Fruit fly (Drosophila melanogaster) whole organism, prepupa: ENCODE measurements around the gene CG33177.

ENCODE experiments used
- CG10631 ChIP-seq: fragments of 200-800 bp; sonication (Bioruptor generic); optimal IDR thresholded peaks from 2 replicates; lab custom pipeline; 2016; ENCODE audit warnings: missing biosample characterization, missing genetic modification characterization
- CG10669 ChIP-seq: fragments of 200-800 bp; sonication (Bioruptor generic); optimal IDR thresholded peaks from 3 replicates; lab custom pipeline; 2018; ENCODE audit warnings: missing biosample characterization, mild to moderate bottlenecking, missing genetic modification characterization, moderate library complexity
- CG11902 ChIP-seq: fragments of 200-800 bp; sonication (Bioruptor generic); optimal IDR thresholded peaks from 3 replicates; lab custom pipeline; 2016; ENCODE audit warnings: missing biosample characterization, missing genetic modification characterization
- CG15336 ChIP-seq: fragments of 200-800 bp; sonication (Bioruptor generic); IDR thresholded peaks from 2 replicates; pipeline ENCODE4 v1.3.6; 2022; ENCODE audit warnings: missing biosample characterization, missing genetic modification characterization
- CG1621 ChIP-seq: fragments of 200-800 bp; sonication (Bioruptor generic); optimal IDR thresholded peaks from 3 replicates; lab custom pipeline; 2018; ENCODE audit warnings: missing biosample characterization, mild to moderate bottlenecking, missing genetic modification characterization
- CG16779 ChIP-seq: fragments of 200-800 bp; sonication (Bioruptor generic); optimal IDR thresholded peaks from 3 replicates; lab custom pipeline; 2017; ENCODE audit warnings: missing biosample characterization, mild to moderate bottlenecking, missing genetic modification characterization
- CG3032 ChIP-seq: fragments of 200-800 bp; optimal IDR thresholded peaks from 2 replicates; lab custom pipeline; 2019; ENCODE audit warnings: missing biosample characterization, mild to moderate bottlenecking, missing genetic modification characterization, moderate library complexity
- CG32006 ChIP-seq: fragments of 200-800 bp; sonication (Bioruptor generic); optimal IDR thresholded peaks from 3 replicates; lab custom pipeline; 2017; ENCODE audit warnings: missing biosample characterization, mild to moderate bottlenecking, missing genetic modification characterization
- CG3919 ChIP-seq: fragments of 200-800 bp; sonication (Bioruptor generic); optimal IDR thresholded peaks from 3 replicates; lab custom pipeline; 2016; ENCODE audit warnings: missing biosample characterization, missing genetic modification characterization
- CG4318 ChIP-seq: fragments of 200-800 bp; sonication (Bioruptor generic); optimal IDR thresholded peaks from 3 replicates; lab custom pipeline; 2017; ENCODE audit warnings: missing biosample characterization, mild to moderate bottlenecking, missing genetic modification characterization
- CG6808 ChIP-seq: fragments of 200-800 bp; sonication (Bioruptor generic); optimal IDR thresholded peaks from 3 replicates; lab custom pipeline; 2017; ENCODE audit warnings: missing biosample characterization, missing genetic modification characterization, mild to moderate bottlenecking, moderate library complexity, missing genetic modification reagents
- CG6854 ChIP-seq: fragments of 200-800 bp; sonication (Bioruptor generic); optimal IDR thresholded peaks from 2 replicates; lab custom pipeline; 2017; ENCODE audit warnings: missing biosample characterization, mild to moderate bottlenecking, missing genetic modification characterization
- CG8119 ChIP-seq: fragments of 200-800 bp; sonication (Bioruptor generic); IDR thresholded peaks from 3 replicates; pipeline ENCODE4 v1.3.6; 2022; ENCODE audit warnings: missing biosample characterization, missing genetic modification characterization
- CG8319 ChIP-seq: fragments of 200-800 bp; sonication (Bioruptor generic); optimal IDR thresholded peaks from 3 replicates; lab custom pipeline; 2016; ENCODE audit warnings: missing biosample characterization, missing genetic modification characterization
- CG8632 ChIP-seq: fragments of 200-800 bp; sonication (Bioruptor generic); optimal IDR thresholded peaks from 3 replicates; lab custom pipeline; 2016; ENCODE audit warnings: missing biosample characterization, missing genetic modification characterization
- CG9139 ChIP-seq: fragments of 200-800 bp; sonication (Bioruptor generic); optimal IDR thresholded peaks from 3 replicates; lab custom pipeline; 2017; ENCODE audit warnings: missing biosample characterization, mild to moderate bottlenecking, missing genetic modification characterization
- Eip75B ChIP-seq: fragments of 200-800 bp; sonication (Bioruptor generic); optimal IDR thresholded peaks from 3 replicates; lab custom pipeline; 2016; ENCODE audit warnings: missing biosample characterization, missing genetic modification characterization
- Eip78C ChIP-seq: fragments of 200-800 bp; sonication (Bioruptor generic); peaks from one replicate; lab custom pipeline; 2016; ENCODE audit warnings: missing biosample characterization, missing genetic modification characterization
- Eip93F ChIP-seq: fragments of 200-800 bp; sonication (Bioruptor generic); optimal IDR thresholded peaks from 2 replicates; lab custom pipeline; 2016; ENCODE audit warnings: missing biosample characterization, mild to moderate bottlenecking, missing genetic modification characterization
- Ets96B ChIP-seq: fragments of 200-800 bp; optimal IDR thresholded peaks from 2 replicates; lab custom pipeline; 2019; ENCODE audit warnings: missing biosample characterization, mild to moderate bottlenecking, missing genetic modification characterization, moderate library complexity
- Hr38 ChIP-seq: sonication (Bioruptor generic); optimal IDR thresholded peaks from 2 replicates; lab custom pipeline; 2016; ENCODE audit warnings: missing biosample characterization, missing genetic modification characterization
- Hr4 ChIP-seq: fragments of 200-800 bp; sonication (Bioruptor generic); optimal IDR thresholded peaks from 3 replicates; lab custom pipeline; 2016; ENCODE audit warnings: missing biosample characterization, missing genetic modification characterization
- Met ChIP-seq: fragments of 200-800 bp; sonication (Bioruptor generic); optimal IDR thresholded peaks from 3 replicates; lab custom pipeline; 2016; ENCODE audit warnings: missing biosample characterization, missing genetic modification characterization
- OdsH ChIP-seq: fragments of 200-800 bp; sonication (Bioruptor generic); optimal IDR thresholded peaks from 3 replicates; lab custom pipeline; 2016; ENCODE audit warnings: missing biosample characterization, missing genetic modification characterization
- Smox ChIP-seq: fragments of 200-800 bp; sonication (Bioruptor generic); optimal IDR thresholded peaks from 3 replicates; lab custom pipeline; 2016; ENCODE audit warnings: missing biosample characterization, missing genetic modification characterization
- Sox102F ChIP-seq: fragments of 200-800 bp; sonication (Bioruptor generic); optimal IDR thresholded peaks from 2 replicates; lab custom pipeline; 2016; ENCODE audit warnings: missing biosample characterization, mild to moderate bottlenecking, missing genetic modification characterization
- dac ChIP-seq: fragments of 200-800 bp; sonication (Bioruptor generic); optimal IDR thresholded peaks from 2 replicates; lab custom pipeline; 2017; ENCODE audit warnings: missing biosample characterization, mild to moderate bottlenecking, missing genetic modification characterization
- eg ChIP-seq: fragments of 200-800 bp; sonication (Bioruptor generic); IDR thresholded peaks from 3 replicates; pipeline ENCODE4 v1.3.6; 2022; ENCODE audit warnings: missing biosample characterization, missing genetic modification characterization
- esn ChIP-seq: fragments of 200-800 bp; sonication (Bioruptor generic); optimal IDR thresholded peaks from 2 replicates; lab custom pipeline; 2016; ENCODE audit warnings: missing biosample characterization, mild to moderate bottlenecking, missing genetic modification characterization, moderate library complexity
- fd59A ChIP-seq: fragments of 200-800 bp; sonication (Bioruptor generic); optimal IDR thresholded peaks from 2 replicates; lab custom pipeline; 2017; ENCODE audit warnings: missing biosample characterization, mild to moderate bottlenecking, missing genetic modification characterization, missing genetic modification reagents
- fkh ChIP-seq: fragments of 200-800 bp; sonication (Bioruptor generic); optimal IDR thresholded peaks from 3 replicates; lab custom pipeline; 2017; ENCODE audit warnings: missing biosample characterization, mild to moderate bottlenecking, missing genetic modification characterization, moderate library complexity
- pdm3 ChIP-seq: fragments of 200-800 bp; sonication (Bioruptor generic); optimal IDR thresholded peaks from 3 replicates; lab custom pipeline; 2016; ENCODE audit warnings: missing biosample characterization, missing genetic modification characterization
- salr ChIP-seq, 2 experiments: fragments of 200-800 bp; sonication (Bioruptor generic); optimal IDR thresholded peaks; 3 replicates each; lab custom pipeline; 2016 to 2018; ENCODE audit warnings: missing biosample characterization in 2 of 2, missing genetic modification characterization in 2 of 2, mild to moderate bottlenecking in 1 of 2
- spab ChIP-seq: fragments of 200-800 bp; sonication (Bioruptor generic); optimal IDR thresholded peaks from 2 replicates; lab custom pipeline; 2017; ENCODE audit warnings: missing biosample characterization, mild to moderate bottlenecking, missing genetic modification characterization, missing genetic modification reagents
- svp ChIP-seq: fragments of 200-800 bp; sonication (Bioruptor generic); peaks from one replicate; lab custom pipeline; 2016; ENCODE audit warnings: missing biosample characterization, missing genetic modification characterization
- topi ChIP-seq: fragments of 200-800 bp; sonication (Bioruptor generic); optimal IDR thresholded peaks from 3 replicates; lab custom pipeline; 2016; ENCODE audit warnings: missing biosample characterization, missing genetic modification characterization
- vri ChIP-seq: fragments of 200-800 bp; sonication (Bioruptor generic); optimal IDR thresholded peaks from 3 replicates; lab custom pipeline; 2016; ENCODE audit warnings: missing biosample characterization, mild to moderate bottlenecking, missing genetic modification characterization

Gene CG33177

DNA sequence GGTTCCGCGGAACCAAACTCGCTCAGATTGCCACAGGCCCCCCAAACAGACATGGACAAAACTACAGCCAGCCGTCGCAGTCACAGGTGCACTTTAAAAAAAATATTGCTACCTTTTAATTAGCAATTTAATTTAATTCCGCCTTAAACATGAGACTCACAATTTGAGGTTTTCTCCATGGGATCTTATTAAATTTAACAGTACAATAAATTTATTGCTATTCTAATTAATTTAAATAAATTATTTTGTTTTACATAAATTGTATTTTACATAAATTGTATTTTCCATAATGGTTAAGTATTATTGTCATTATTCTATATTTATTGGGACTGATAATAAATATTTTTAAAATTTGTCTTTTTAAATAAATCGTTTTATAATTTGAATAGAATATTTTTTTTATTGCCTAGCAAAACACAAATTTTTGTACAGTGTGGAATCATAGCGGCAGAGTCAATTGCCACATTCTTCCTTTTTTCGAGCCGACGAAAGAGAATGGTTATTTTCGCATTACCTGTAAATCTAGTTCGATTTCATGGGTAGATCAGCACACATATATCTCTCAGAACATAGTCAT, 42.3 kb downstream of the CG33177 start (continued):
- TF ChIP-seq CG9139 (no peak), Hr38 (GFP tag; lab: Kevin White, UChicago) (no peak), OdsH (GFP tag; lab: Kevin White, UChicago) (peak; percentile 23), Eip78C (peak; percentile 29), pdm3 (GFP tag; lab: Kevin White, UChicago) (no peak), CG32006 (GFP tag; lab: Kevin White, UChicago) (peak; percentile 83), CG11902 (GFP tag; lab: Kevin White, UChicago) (no peak), eg (peak; percentile 64), CG4318 (peak; percentile 58), Eip75B (GFP tag; lab: Kevin White, UChicago) (no peak), Sox102F (GFP tag; lab: Kevin White, UChicago) (no peak), spab (GFP tag; lab: Kevin White, UChicago) (no peak), Met (no peak), Eip93F (GFP tag; lab: Kevin White, UChicago) (no peak), CG15336 (peak; percentile 57), topi (no peak), CG8319 (GFP tag; lab: Kevin White, UChicago) (no peak), CG6854 (no peak), dac (GFP tag; lab: Kevin White, UChicago) (no peak), fkh (GFP tag; lab: Kevin White, UChicago) (no peak)
- TF ChIP-seq, all 60 proteins: peak for 22

DNA sequence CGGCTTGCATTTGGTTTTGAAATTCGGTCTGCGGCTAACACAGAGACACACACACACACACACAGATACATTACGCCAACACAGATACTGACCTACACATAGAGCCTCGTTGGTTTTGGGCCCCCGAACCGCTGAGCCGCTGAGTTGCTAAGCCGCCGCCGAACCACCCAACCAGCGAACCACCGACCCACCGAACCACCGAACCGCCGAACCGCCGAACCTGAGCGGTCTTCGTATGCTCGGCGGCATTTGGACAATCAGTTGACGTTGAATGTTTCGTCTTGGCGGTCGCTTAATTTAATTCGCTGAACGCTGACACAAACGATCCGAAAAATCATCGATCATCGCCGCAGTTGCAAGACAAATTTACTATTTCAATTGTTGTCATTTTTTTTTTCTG, 44.3 kb downstream of the CG33177 start, which contains the start of gene drd:
Gene drd (plus strand): TSS at position 258 of the 400 bp plus-strand sequence.
- TF ChIP-seq vri (GFP tag; lab: Kevin White, UChicago) (no peak), CG8119 (no peak), CG8319 (GFP tag; lab: Kevin White, UChicago) (no peak), CG16779 (tag; lab: Kevin White, UChicago) (no peak), CG8632 (GFP tag; lab: Kevin White, UChicago) (no peak), CG6854 (no peak), CG10669 (GFP tag; lab: Kevin White, UChicago) (no peak), CG32006 (GFP tag; lab: Kevin White, UChicago) (no peak), esn (GFP tag; lab: Kevin White, UChicago) (no peak), CG6808 (GFP tag; lab: Kevin White, UChicago) (no peak), salr (GFP tag; optimal IDR thresholded peaks at IDR 0.05; lab: Kevin White, UChicago) (no peak), fd59A (GFP tag; lab: Kevin White, UChicago) (no peak)

DNA sequence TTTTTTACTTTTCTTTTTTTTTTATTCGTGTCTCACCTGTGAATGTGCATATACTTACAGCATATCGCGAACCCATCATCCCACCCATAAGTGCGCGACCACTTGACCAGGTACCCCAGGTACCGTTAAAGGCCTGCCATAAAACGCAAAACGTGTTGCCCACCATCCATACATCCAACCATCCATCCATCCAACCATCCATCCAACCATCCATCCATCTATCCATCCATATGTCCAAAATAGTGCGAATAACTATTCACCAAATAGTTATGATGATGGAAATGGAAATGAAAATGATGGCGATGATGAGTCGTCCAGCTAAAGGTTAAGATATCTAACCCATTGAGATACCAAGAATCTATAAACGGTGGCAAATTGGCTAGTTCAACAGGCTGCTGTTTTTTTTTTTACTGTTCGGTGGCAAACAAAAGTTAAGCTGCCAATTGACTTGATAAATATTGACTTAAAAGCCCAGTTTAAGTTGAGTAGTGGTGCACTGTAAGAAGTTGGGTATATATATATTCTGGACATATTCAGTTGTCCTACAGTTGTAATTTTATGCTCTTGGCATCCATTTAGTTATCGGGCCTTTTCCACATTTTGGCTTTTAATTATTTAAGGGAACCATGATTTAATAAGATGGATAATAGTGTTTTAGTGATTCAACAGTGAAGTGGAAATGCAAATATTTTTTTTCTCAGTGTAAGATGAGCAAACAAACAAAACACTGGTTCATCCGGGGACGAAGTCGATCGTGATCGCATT, 46.9 kb downstream of the CG33177 start:
- TF ChIP-seq Met (no peak), pdm3 (GFP tag; lab: Kevin White, UChicago) (peak; percentile 9), CG32006 (GFP tag; lab: Kevin White, UChicago) (peak; percentile 50), Eip78C (peak; percentile 60), fkh (GFP tag; lab: Kevin White, UChicago) (peak; percentile 50), CG10669 (GFP tag; lab: Kevin White, UChicago) (peak; percentile 11), CG3032 (peak; percentile 23), svp (peak; percentile 52), eg (peak; percentile 50; the same call in 2 of the 3 replicates), Ets96B (tag; lab: Kevin White, UChicago) (peak; percentile 32), OdsH (GFP tag; lab: Kevin White, UChicago) (peak; percentile 16), CG10631 (GFP tag; lab: Kevin White, UChicago) (peak; percentile 13), CG1621 (tag; lab: Kevin White, UChicago) (no peak), CG3919 (GFP tag; lab: Kevin White, UChicago) (peak; percentile 10), Smox (GFP tag; lab: Kevin White, UChicago) (no peak), Hr4 (GFP tag; lab: Kevin White, UChicago) (peak; percentile 15), CG6808 (GFP tag; lab: Kevin White, UChicago) (peak; percentile 27), CG15336 (0 out of 2 replicates have a peak, but pooled peaks have one; percentile 11), CG4318 (peak; percentile 5), CG6854 (no peak)
- TF ChIP-seq, all 60 proteins: peak for 16
